Worm (Caenorhabditis elegans) whole organism, late embryonic: Measurements from ENCODE around the gene C07G1.7.

ENCODE experiments used
- elt-2 ChIP-seq: sonication (generic microtip); optimal IDR thresholded peaks from 2 replicates; lab custom pipeline; 2016; ENCODE audit warnings: missing genetic modification reagents, missing genetic modification characterization, missing compliant biosample characterization
- lim-6 ChIP-seq: sonication (generic microtip); optimal IDR thresholded peaks from 2 replicates; lab custom pipeline; 2016; ENCODE audit warnings: missing genetic modification characterization, missing compliant biosample characterization

- TF ChIP-seq elt-2 (tag; lab: Kevin White, UChicago) (no peak), lim-6 (tag; lab: Kevin White, UChicago) (no peak)
These were observed 23.6 kb upstream of the C07G1.7 start for ce11 chrIV:8235114-8235686.
